Worm (Caenorhabditis elegans) whole organism, midembryonic: ENCODE data around the gene nspe-6.
A peak's percentile ranks its signal among the peaks of the same experiment; 100 is the strongest.
"Not testable (repeated sequence)": the region's sequence is repeated elsewhere in the genome, so short reads cannot be mapped to it uniquely, and the experiment has no call there.

Source experiments
- T22C8.4 ChIP-seq: fragments of 200-800 bp; sonication (Bioruptor generic); IDR thresholded peaks from 2 replicates; pipeline ENCODE4 v1.3.6; 2022; ENCODE audit warnings: missing genetic modification characterization, missing compliant biosample characterization
- cog-1 ChIP-seq: sonication (generic microtip); optimal IDR thresholded peaks from 2 replicates; lab custom pipeline; 2016; ENCODE audit warnings: missing genetic modification characterization, missing compliant biosample characterization
- flt-1 ChIP-seq: fragments of 200-800 bp; sonication (Bioruptor generic); IDR thresholded peaks from 2 replicates; pipeline ENCODE4 v1.3.6; 2022; ENCODE audit warnings: missing genetic modification characterization, missing compliant biosample characterization
- klf-2 ChIP-seq: fragments of 200-800 bp; sonication (Bioruptor generic); conservative IDR thresholded peaks from 2 replicates; pipeline ENCODE4 v1.3.6; 2022; ENCODE audit warnings: missing genetic modification reagents, missing genetic modification characterization, missing compliant biosample characterization
- tab-1 ChIP-seq: fragments of 200-800 bp; sonication (Bioruptor generic); IDR thresholded peaks from 2 replicates; pipeline ENCODE4 v1.3.6; 2022; ENCODE audit warnings: missing genetic modification characterization, missing compliant biosample characterization
- ztf-29 ChIP-seq: fragments of 200-800 bp; sonication (Bioruptor generic); IDR thresholded peaks from 2 replicates; pipeline ENCODE4 v1.3.6; 2022; ENCODE audit warnings: missing genetic modification reagents, missing genetic modification characterization, missing compliant biosample characterization

DNA sequence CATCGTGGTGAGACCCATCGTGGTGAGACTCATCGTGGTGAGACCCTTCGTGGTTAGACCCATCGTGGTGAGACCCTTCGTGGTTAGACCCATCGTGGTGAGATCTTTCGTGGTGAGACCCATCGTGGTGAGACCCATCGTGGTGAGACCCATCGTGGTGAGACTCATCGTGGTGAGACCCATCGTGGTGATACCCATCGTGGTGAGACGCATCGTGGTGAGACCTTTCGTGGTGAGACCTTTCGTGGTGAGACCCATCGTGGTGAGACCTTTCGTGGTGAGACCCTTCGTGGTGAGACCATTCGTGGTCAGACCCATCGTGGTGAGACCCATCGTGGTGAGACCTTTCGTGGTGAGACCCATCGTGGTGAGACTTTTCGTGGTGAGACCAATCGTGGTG lies 35.2 kb upstream of the nspe-6 start:
- peak; percentile 57; the same call in 1 of the 2 replicates for TF ChIP-seq tab-1
- TF ChIP-seq cog-1 (tag; lab: Kevin White, UChicago); ztf-29 (GFP tag; lab: Robert Waterston, UW); flt-1; T22C8.4 (GFP tag; lab: Robert Waterston, UW): not testable (repeated sequence)
- 0 out of 2 replicates have a peak, but pooled peaks have one; percentile 35 for TF ChIP-seq klf-2 (GFP tag; lab: Robert Waterston, UW)
